Fruit fly (Drosophila melanogaster): Measurements from ENCODE around the gene CG10343.

DNA sequence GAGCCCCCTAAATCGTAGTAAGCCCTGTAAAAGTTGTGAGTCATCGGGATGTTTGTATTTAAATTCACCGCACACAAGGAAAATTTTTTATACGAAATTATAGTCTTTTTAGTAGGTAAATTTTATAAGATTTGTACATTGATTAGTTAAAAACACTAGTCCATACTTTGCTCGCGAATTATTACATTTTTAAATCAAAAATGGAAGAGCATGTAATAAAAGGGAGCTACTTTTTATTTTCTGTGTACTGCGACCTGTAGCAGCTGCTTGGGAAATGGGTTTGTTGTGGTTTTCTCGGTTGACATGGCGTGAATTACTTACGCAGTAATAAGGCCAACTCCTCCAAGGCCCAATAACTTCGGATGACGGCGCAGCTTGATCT lies 8.6 kb upstream of the CG10343 start:
- no peak for TF ChIP-seq CG8478 (optimal IDR thresholded peaks at IDR 0.05)
- no peak for TF ChIP-seq CTCF (optimal IDR thresholded peaks at IDR 0.05)

Measured in S2 (cell line).